Worm (Caenorhabditis elegans) whole organism, mixed stage, embryonic: ENCODE results near the gene Y42H9B.3.

Experiments
- nhr-237 ChIP-seq: fragments of 150-350 bp; optimal IDR thresholded peaks from 2 replicates; lab custom pipeline; 2014; ENCODE audit warnings: missing biosample characterization, missing genetic modification characterization
- nhr-28 ChIP-seq: fragments of 150-350 bp; optimal IDR thresholded peaks from 2 replicates; lab custom pipeline; 2014; ENCODE audit warnings: missing biosample characterization, missing genetic modification characterization

DNA sequence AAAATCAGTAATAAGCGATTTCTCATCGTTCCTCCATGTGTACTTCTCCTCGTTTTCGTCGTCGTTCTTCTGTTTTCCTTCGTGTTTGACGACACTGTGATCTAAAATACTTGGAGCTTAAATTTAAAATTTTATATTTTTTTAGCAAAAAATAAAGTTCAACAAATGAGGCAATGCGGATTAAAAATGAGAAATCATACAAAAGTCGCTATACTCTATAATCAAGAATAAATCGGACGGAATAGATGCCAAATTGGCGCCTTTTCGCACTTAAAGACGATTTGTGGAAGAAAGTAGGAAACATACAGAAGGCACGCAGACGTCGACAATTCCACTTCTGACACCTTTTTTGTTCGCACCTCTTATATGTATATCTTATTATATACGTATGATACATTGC lies 8.2 kb downstream of the Y42H9B.3 start, which contains the start of gene rig-4:
- TF ChIP-seq nhr-237 (tag; lab: Kevin White, UChicago) (no peak), nhr-28 (tag; lab: Kevin White, UChicago) (no peak)
